Worm (Caenorhabditis elegans) whole organism, L4 larva: ENCODE measurements around the gene ttc-4.

ENCODE experiments used
- D1046.2 ChIP-seq: fragments of 200-800 bp; sonication (Bioruptor generic); IDR thresholded peaks from 2 replicates; pipeline ENCODE4 v1.3.6; 2022; ENCODE audit warnings: missing genetic modification characterization, missing compliant biosample characterization
- F10B5.3 ChIP-seq: sonication (generic microtip); optimal IDR thresholded peaks from 2 replicates; lab custom pipeline; 2016; ENCODE audit warnings: mild to moderate bottlenecking, missing genetic modification characterization, missing compliant biosample characterization
- F44E2.7 ChIP-seq: fragments of 200-800 bp; sonication (Bioruptor generic); IDR thresholded peaks from 2 replicates; pipeline ENCODE4 v2.1.2; 2022; ENCODE audit warnings: missing genetic modification characterization, missing compliant biosample characterization
- R02D3.7 ChIP-seq: fragments of 150-350 bp; sonication (generic microtip); optimal IDR thresholded peaks from 3 replicates; lab custom pipeline; 2014; ENCODE audit warnings: missing biosample characterization, missing genetic modification characterization
- T26A8.4 ChIP-seq: fragments of 200-800 bp; sonication (Bioruptor generic); IDR thresholded peaks from 2 replicates; pipeline ENCODE4 v1.3.6; 2022; ENCODE audit warnings: missing genetic modification characterization, missing compliant biosample characterization
- Y5F2A.4 ChIP-seq: fragments of 200-800 bp; sonication (Bioruptor generic); optimal IDR thresholded peaks from 2 replicates; lab custom pipeline; 2018; ENCODE audit warnings: mild to moderate bottlenecking, missing genetic modification characterization, missing compliant biosample characterization
- Y75B8A.6 ChIP-seq: fragments of 200-800 bp; sonication (Bioruptor generic); IDR thresholded peaks from 2 replicates; pipeline ENCODE4 v1.3.6; 2022; ENCODE audit warnings: missing genetic modification reagents, missing genetic modification characterization, missing compliant biosample characterization
- ZK546.5 ChIP-seq, 2 experiments: sonication (generic microtip); optimal IDR thresholded peaks; 2 replicates each; lab custom pipeline; 2017; ENCODE audit warnings: missing biosample characterization in 2 of 2, missing genetic modification characterization in 2 of 2
- aly-2 ChIP-seq: sonication (generic microtip); optimal IDR thresholded peaks from 2 replicates; lab custom pipeline; 2018; ENCODE audit warnings: missing biosample characterization, missing genetic modification characterization
- arid-1 ChIP-seq: fragments of 200-800 bp; sonication (Bioruptor generic); conservative IDR thresholded peaks from 2 replicates; pipeline ENCODE4 v1.3.6; 2022; ENCODE audit warnings: missing genetic modification reagents, missing genetic modification characterization, missing compliant biosample characterization
- ceh-20 ChIP-seq: fragments of 200-800 bp; sonication (Bioruptor generic); IDR thresholded peaks from 2 replicates; pipeline ENCODE4 v1.3.6; 2022; ENCODE audit warnings: missing genetic modification reagents, missing genetic modification characterization, missing compliant biosample characterization
- ceh-62 ChIP-seq: sonication (generic microtip); optimal IDR thresholded peaks from 2 replicates; lab custom pipeline; 2017; ENCODE audit warnings: missing biosample characterization, missing genetic modification characterization
- ceh-82 ChIP-seq: sonication (generic microtip); optimal IDR thresholded peaks from 2 replicates; lab custom pipeline; 2017; ENCODE audit warnings: missing biosample characterization, missing genetic modification characterization
- cey-2 ChIP-seq: sonication (generic microtip); optimal IDR thresholded peaks from 3 replicates; lab custom pipeline; 2017; ENCODE audit warnings: missing genetic modification characterization, mild to moderate bottlenecking, missing compliant biosample characterization, antibody characterized with exemption, borderline replicate concordance; ENCODE audit not compliant: insufficient read depth
- dmd-9 ChIP-seq: fragments of 200-800 bp; sonication (Bioruptor generic); IDR thresholded peaks from 2 replicates; pipeline ENCODE4 v1.3.6; 2022; ENCODE audit warnings: missing genetic modification reagents, missing genetic modification characterization, missing compliant biosample characterization
- dpl-1 ChIP-seq: fragments of 150-350 bp; optimal IDR thresholded peaks from 2 replicates; lab custom pipeline; 2014; ENCODE audit warnings: missing biosample characterization, missing genetic modification reagents, missing genetic modification characterization
- dve-1 ChIP-seq: sonication (generic microtip); optimal IDR thresholded peaks from 2 replicates; lab custom pipeline; 2017; ENCODE audit warnings: antibody characterized with exemption, mild to moderate bottlenecking, missing genetic modification characterization, missing compliant biosample characterization; ENCODE audit not compliant: insufficient read depth
- fkh-10 ChIP-seq: fragments of 150-350 bp; optimal IDR thresholded peaks from 2 replicates; lab custom pipeline; 2014; ENCODE audit warnings: missing biosample characterization, missing genetic modification reagents, missing genetic modification characterization
- hlh-30 ChIP-seq: sonication (generic microtip); optimal IDR thresholded peaks from 2 replicates; lab custom pipeline; 2017; ENCODE audit warnings: antibody characterized with exemption, mild to moderate bottlenecking, missing genetic modification characterization, missing compliant biosample characterization; ENCODE audit not compliant: insufficient read depth
- jun-1 ChIP-seq: fragments of 150-350 bp; optimal IDR thresholded peaks from 2 replicates; lab custom pipeline; 2014; ENCODE audit warnings: missing biosample characterization, missing genetic modification reagents, missing genetic modification characterization
- lin-15B ChIP-seq: fragments of 150-350 bp; sonication (generic microtip); optimal IDR thresholded peaks from 3 replicates; lab custom pipeline; 2014; ENCODE audit warnings: missing biosample characterization, missing genetic modification characterization
- lin-29 ChIP-seq: fragments of 200-800 bp; sonication (Bioruptor generic); IDR thresholded peaks from 2 replicates; pipeline ENCODE4 v1.3.6; 2022; ENCODE audit warnings: missing genetic modification reagents, missing genetic modification characterization, missing compliant biosample characterization
- madf-9 ChIP-seq: fragments of 200-800 bp; sonication (Bioruptor generic); conservative IDR thresholded peaks from 2 replicates; pipeline ENCODE4 v1.3.6; 2022; ENCODE audit warnings: missing genetic modification reagents, missing genetic modification characterization, missing compliant biosample characterization
- mdt-29 ChIP-seq: fragments of 200-800 bp; sonication (Bioruptor generic); IDR thresholded peaks from 2 replicates; pipeline ENCODE4 v1.3.6; 2022; ENCODE audit warnings: missing genetic modification reagents, missing genetic modification characterization, missing compliant biosample characterization
- mep-1 ChIP-seq: fragments of 150-350 bp; sonication (generic microtip); optimal IDR thresholded peaks from 3 replicates; lab custom pipeline; 2014; ENCODE audit warnings: missing biosample characterization, missing genetic modification characterization
- mes-2 ChIP-seq: sonication (generic microtip); optimal IDR thresholded peaks from 2 replicates; lab custom pipeline; 2016; ENCODE audit warnings: missing genotype, mild to moderate bottlenecking, missing genetic modification characterization, missing compliant biosample characterization; ENCODE audit not compliant: poor library complexity, severe bottlenecking
- mxl-3 ChIP-seq: fragments of 200-800 bp; sonication (Bioruptor generic); optimal IDR thresholded peaks from 2 replicates; lab custom pipeline; 2018; ENCODE audit warnings: mild to moderate bottlenecking, missing genetic modification characterization, missing compliant biosample characterization
- nhr-11 ChIP-seq: fragments of 150-350 bp; optimal IDR thresholded peaks from 2 replicates; lab custom pipeline; 2014; ENCODE audit warnings: missing biosample characterization, missing genetic modification characterization
- nhr-25 ChIP-seq: sonication (generic microtip); optimal IDR thresholded peaks from 2 replicates; lab custom pipeline; 2017; ENCODE audit warnings: missing genetic modification characterization, mild to moderate bottlenecking, missing compliant biosample characterization, antibody characterized with exemption, moderate library complexity, borderline replicate concordance; ENCODE audit not compliant: insufficient read depth
- nhr-28 ChIP-seq: fragments of 150-350 bp; optimal IDR thresholded peaks from 2 replicates; lab custom pipeline; 2014; ENCODE audit warnings: missing biosample characterization, missing genetic modification characterization
- nhr-76 ChIP-seq: fragments of 150-350 bp; optimal IDR thresholded peaks from 2 replicates; lab custom pipeline; 2014; ENCODE audit warnings: missing biosample characterization, missing genetic modification characterization
- nhr-77 ChIP-seq: fragments of 150-350 bp; optimal IDR thresholded peaks from 2 replicates; lab custom pipeline; 2014; ENCODE audit warnings: missing biosample characterization, missing genetic modification characterization
- pha-4 ChIP-seq, 2 experiments: fragments of 150-350 bp in 1 of 2; fragments of 200-800 bp in 1 of 2; sonication (Bioruptor generic) in 1 of 2; IDR thresholded peaks in 1 of 2; optimal IDR thresholded peaks in 1 of 2; 2 replicates each; pipeline versions ENCODE4 v1.3.6 to Lab custom; 2014 to 2022; ENCODE audit warnings: missing genetic modification characterization in 2 of 2, missing genetic modification reagents in 2 of 2, missing biosample characterization in 1 of 2, missing compliant biosample characterization in 1 of 2
- pqm-1 ChIP-seq: sonication (generic microtip); optimal IDR thresholded peaks from 2 replicates; lab custom pipeline; 2017; ENCODE audit warnings: missing biosample characterization, missing genetic modification characterization
- set-16 ChIP-seq: fragments of 200-800 bp; sonication (Bioruptor generic); IDR thresholded peaks from 2 replicates; pipeline ENCODE4 v1.3.6; 2022; ENCODE audit warnings: missing genetic modification reagents, missing genetic modification characterization, missing compliant biosample characterization
- spr-3 ChIP-seq: fragments of 200-800 bp; sonication (Bioruptor generic); optimal IDR thresholded peaks from 2 replicates; lab custom pipeline; 2018; ENCODE audit warnings: mild to moderate bottlenecking, missing genetic modification characterization, missing compliant biosample characterization
- tra-1 ChIP-seq: fragments of 200-800 bp; sonication (Bioruptor generic); IDR thresholded peaks from 2 replicates; pipeline ENCODE4 v1.3.6; 2022; ENCODE audit warnings: missing genetic modification reagents, missing genetic modification characterization, missing compliant biosample characterization
- unc-130 ChIP-seq: sonication (generic microtip); optimal IDR thresholded peaks from 2 replicates; lab custom pipeline; 2016; ENCODE audit warnings: missing genetic modification reagents, missing genetic modification characterization, missing compliant biosample characterization
- unc-62 ChIP-seq, 3 experiments: fragments of 150-350 bp in 1 of 3; sonication (generic microtip); optimal IDR thresholded peaks in 2 of 3; peaks in 1 of 3; 1 replicate in 1 of 3; 2 replicates in 2 of 3; lab custom pipeline; 2014 to 2017; ENCODE audit warnings: missing biosample characterization in 3 of 3, missing genetic modification characterization in 3 of 3, missing genetic modification reagents in 3 of 3, missing genotype in 1 of 3
- vab-7 ChIP-seq: fragments of 200-800 bp; sonication (Bioruptor generic); IDR thresholded peaks from 2 replicates; pipeline ENCODE4 v1.3.6; 2022; ENCODE audit warnings: missing genetic modification reagents, missing genetic modification characterization, missing compliant biosample characterization
- ztf-11 ChIP-seq: fragments of 150-350 bp; optimal IDR thresholded peaks from 2 replicates; lab custom pipeline; 2014; ENCODE audit warnings: missing biosample characterization, missing genetic modification characterization

The ttc-4 gene

DNA sequence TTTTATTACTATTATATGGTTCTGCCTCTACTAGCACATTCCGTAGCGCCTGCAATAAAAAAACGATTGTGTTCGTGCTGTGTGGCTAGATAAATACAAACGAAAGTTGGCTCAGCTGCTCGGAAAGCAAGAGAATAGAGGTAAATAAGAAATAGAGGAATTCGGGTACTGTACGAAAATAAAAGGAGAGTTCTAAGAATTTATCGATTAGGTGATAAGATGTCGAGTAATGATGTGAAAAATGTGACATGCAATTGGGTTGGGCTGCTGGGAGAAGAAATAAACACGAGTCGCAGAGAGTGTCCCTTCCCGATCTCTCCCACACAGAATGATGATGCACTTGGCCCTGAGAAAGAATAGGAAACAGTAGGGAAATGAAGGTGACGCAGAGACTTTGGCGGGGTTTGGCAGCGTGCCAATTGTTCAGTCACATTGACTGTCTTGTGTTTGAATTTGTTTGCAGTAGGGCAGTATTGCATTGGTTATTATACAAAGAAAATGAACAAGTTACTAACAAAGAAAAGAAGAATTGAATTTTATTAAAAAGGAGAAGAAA lies 1.1 kb upstream of the ttc-4 start, which contains the start of gene cdc-14 (continued):
- TF ChIP-seq pha-4 (GFP tag; IDR thresholded peaks at IDR 0.05; lab: Robert Waterston, UW) (no peak), pha-4 (tag; optimal IDR thresholded peaks at IDR 0.05; lab: Kevin White, UChicago) (peak; percentile 13), nhr-28 (tag; lab: Kevin White, UChicago) (peak; percentile 68), mxl-3 (GFP tag; lab: Kevin White, UChicago) (peak; percentile 81), dpl-1 (GFP tag; lab: Kevin White, UChicago) (peak; percentile 66), mes-2 (tag; lab: Kevin White, UChicago) (peak; percentile 62), dve-1 (tag; lab: Kevin White, UChicago) (peak; percentile 81), mep-1 (tag; lab: Kevin White, UChicago) (peak; percentile 82)

DNA sequence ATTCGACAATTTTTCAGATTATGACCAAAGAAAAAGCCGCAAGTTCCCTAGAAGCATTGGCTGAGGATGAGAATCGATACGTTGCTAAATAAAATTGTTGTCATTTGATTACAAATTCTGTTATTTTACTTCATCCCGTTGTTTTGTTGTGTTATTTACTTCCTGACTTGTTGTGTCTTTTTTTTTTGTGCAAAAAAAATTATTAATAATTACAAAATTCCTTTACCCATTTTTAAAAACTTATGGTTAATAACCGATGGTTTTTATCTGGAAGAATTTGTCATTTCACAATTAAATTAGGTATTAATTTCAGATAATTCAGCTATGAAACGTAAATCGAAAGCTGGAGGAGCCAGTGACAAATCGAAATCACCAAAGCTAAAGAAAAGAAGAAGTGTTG lies 1.7 kb downstream of the ttc-4 start, which contains the start of gene C17G10.1:
Gene C17G10.1, plus strand, starts transcription at position 301 of the 400 bp plus-strand sequence.
- no peak for TF ChIP-seq T26A8.4
- no peak for TF ChIP-seq nhr-25 (tag; lab: Kevin White, UChicago)
- TF ChIP-seq vab-7 (GFP tag; lab: Robert Waterston, UW) = no peak
- no peak for TF ChIP-seq R02D3.7 (tag; lab: Kevin White, UChicago)
- TF ChIP-seq pha-4 (GFP tag; IDR thresholded peaks at IDR 0.05; lab: Robert Waterston, UW) = no peak
- TF ChIP-seq pha-4 (tag; optimal IDR thresholded peaks at IDR 0.05; lab: Kevin White, UChicago) = no peak
- no peak for TF ChIP-seq nhr-77 (tag; lab: Kevin White, UChicago)

DNA sequence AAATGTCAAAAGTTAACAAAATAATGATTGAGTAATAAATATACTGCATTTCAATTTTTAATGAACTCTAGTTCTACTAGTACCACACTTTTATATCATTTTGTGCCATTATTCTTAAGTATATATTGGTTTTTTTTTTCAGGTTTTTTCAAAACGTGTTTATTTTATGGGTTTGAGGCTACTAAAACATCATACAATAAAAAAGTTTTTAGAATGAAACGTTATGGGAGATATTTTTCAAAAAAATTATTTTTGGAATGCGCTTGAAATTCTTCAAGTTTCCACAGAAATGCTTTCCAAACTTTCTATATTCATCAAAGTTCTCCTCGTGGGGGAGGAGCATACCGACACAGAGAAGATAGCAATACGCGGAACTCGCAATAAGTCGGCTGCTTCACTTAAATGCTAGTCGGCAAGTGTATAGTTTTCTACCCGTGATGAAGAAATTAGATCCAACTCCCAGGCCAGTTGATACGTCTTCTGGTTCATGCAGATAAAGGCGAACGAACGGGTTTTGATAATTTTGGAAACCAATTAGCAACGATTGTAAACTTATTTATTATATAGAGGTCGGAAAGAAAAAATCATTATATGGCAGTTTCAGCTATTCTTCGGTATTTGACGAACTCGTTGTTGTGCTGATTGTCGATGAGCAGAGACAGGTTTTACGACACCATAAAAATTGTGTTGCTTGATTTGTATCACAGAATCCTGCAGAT lies 5.0 kb downstream of the ttc-4 start, which contains the start of gene C17G10.10:
Gene C17G10.10, minus strand, starts transcription at position 51 of the 719 bp plus-strand sequence.
- TF ChIP-seq set-16 (GFP tag; lab: Robert Waterston, UW) = no peak
- no peak for TF ChIP-seq aly-2
- TF ChIP-seq unc-130 (GFP tag; lab: Kevin White, UChicago) = peak; percentile 39
- peak; percentile 70 for TF ChIP-seq spr-3
- no peak for TF ChIP-seq Y75B8A.6 (GFP tag; lab: Robert Waterston, UW)
- no peak for TF ChIP-seq jun-1 (tag; lab: Kevin White, UChicago)
- no peak for TF ChIP-seq unc-62 (GFP tag; optimal IDR thresholded peaks at IDR 0.05 in 1 of 2; lab: Kevin White, UChicago)
- no peak for TF ChIP-seq unc-62 (tag; optimal IDR thresholded peaks at IDR 0.05; lab: Kevin White, UChicago)
- no peak for TF ChIP-seq ceh-62
- TF ChIP-seq fkh-10 = no peak
- TF ChIP-seq R02D3.7 (tag; lab: Kevin White, UChicago) = no peak
- TF ChIP-seq ztf-11 (tag; lab: Kevin White, UChicago) = no peak
- peak; percentile 50 for TF ChIP-seq pha-4 (GFP tag; IDR thresholded peaks at IDR 0.05; lab: Robert Waterston, UW)
- TF ChIP-seq pha-4 (tag; optimal IDR thresholded peaks at IDR 0.05; lab: Kevin White, UChicago) = peak; percentile 6
- TF ChIP-seq nhr-76 = no peak
- TF ChIP-seq lin-15B = no peak
- TF ChIP-seq F44E2.7 (GFP tag; lab: Robert Waterston, UW) = no peak
- TF ChIP-seq mdt-29 (GFP tag; lab: Robert Waterston, UW) = no peak
- TF ChIP-seq mes-2 (tag; lab: Kevin White, UChicago) = peak; percentile 86
- no peak for TF ChIP-seq tra-1 (GFP tag; lab: Robert Waterston, UW)
- TF ChIP-seq ceh-20 (GFP tag; lab: Robert Waterston, UW) = peak; percentile 39; the same call in 1 of the 2 replicates
- TF ChIP-seq ceh-82 (tag; lab: Kevin White, UChicago) = no peak
- peak; percentile 24 for TF ChIP-seq F10B5.3
- no peak for TF ChIP-seq D1046.2 (GFP tag; lab: Robert Waterston, UW)
- no peak for TF ChIP-seq Y5F2A.4 (GFP tag; lab: Kevin White, UChicago)
- TF ChIP-seq nhr-28 (tag; lab: Kevin White, UChicago) = peak; percentile 72
- peak; percentile 26 for TF ChIP-seq nhr-11 (tag; lab: Kevin White, UChicago)
- no peak for TF ChIP-seq nhr-25 (tag; lab: Kevin White, UChicago)
- TF ChIP-seq ZK546.5 (tag; optimal IDR thresholded peaks at IDR 0.05; lab: Kevin White, UChicago) = no peak
- TF ChIP-seq pqm-1 (tag; lab: Kevin White, UChicago) = peak; percentile 33
- no peak for TF ChIP-seq cey-2 (tag; lab: Kevin White, UChicago)
- peak; percentile 25 for TF ChIP-seq nhr-77 (tag; lab: Kevin White, UChicago)
- no peak for TF ChIP-seq madf-9 (GFP tag; lab: Robert Waterston, UW)
- no peak for TF ChIP-seq lin-29 (GFP tag; lab: Robert Waterston, UW)
- TF ChIP-seq hlh-30 (tag; lab: Kevin White, UChicago) = peak; percentile 82
- TF ChIP-seq arid-1 = 0 out of 2 replicates have a peak, but pooled peaks have one; percentile 44
- TF ChIP-seq dmd-9 (GFP tag; lab: Robert Waterston, UW) = 0 out of 2 replicates have a peak, but pooled peaks have one; percentile 18
